Fruit fly (Drosophila melanogaster): ENCODE data around the gene Trmt112.

Trmt112 gene

dm6 chr3L:21251381-21251780 lies 34.7 kb upstream of the Trmt112 start (continued):
- TF ChIP-seq CG4820 (GFP tag; optimal IDR thresholded peaks at IDR 0.05) (peak; percentile 7), CG14441 (GFP tag; IDR thresholded peaks at IDR 0.05) (peak; percentile 64), twi (tag; optimal IDR thresholded peaks at IDR 0.05) (no peak), CG32767 (GFP tag; IDR thresholded peaks at IDR 0.05) (no peak), Dip2 (GFP tag; IDR thresholded peaks at IDR 0.05) (no peak), CG4328 (GFP tag; optimal IDR thresholded peaks at IDR 0.05) (no peak), Ptx1 (GFP tag; IDR thresholded peaks at IDR 0.05) (peak; percentile 50), Dek (tag; optimal IDR thresholded peaks at IDR 0.05) (no peak), CG1024 (GFP tag; IDR thresholded peaks at IDR 0.05) (no peak), cato (GFP tag; optimal IDR thresholded peaks at IDR 0.05; ENCODE audit: borderline replicate concordance) (no peak), tup (GFP tag; optimal IDR thresholded peaks at IDR 0.05) (no peak), HLH4C (GFP tag; IDR thresholded peaks at IDR 0.05; ENCODE audit: partially characterized antibody) (no peak), nerfin-1 (tag; optimal IDR thresholded peaks at IDR 0.05) (no peak), dpn (GFP tag; optimal IDR thresholded peaks at IDR 0.05) (no peak), danr (GFP tag; IDR thresholded peaks at IDR 0.05) (no peak), sim (GFP tag; IDR thresholded peaks at IDR 0.05) (no peak), run (tag; optimal IDR thresholded peaks at IDR 0.05) (no peak), Hr51 (GFP tag; optimal IDR thresholded peaks at IDR 0.05) (peak in 1 of 2 experiments; percentile 3), luna (GFP tag; optimal IDR thresholded peaks at IDR 0.05) (no peak), CG1792 (GFP tag; optimal IDR thresholded peaks at IDR 0.05) (no peak), CG4282 (GFP tag; optimal IDR thresholded peaks at IDR 0.05) (no peak), unpg (GFP tag; optimal IDR thresholded peaks at IDR 0.05) (no peak), Deaf1 (tag; optimal IDR thresholded peaks at IDR 0.05) (no peak), Eip74EF (GFP tag; optimal IDR thresholded peaks at IDR 0.05) (no peak), hth (optimal IDR thresholded peaks at IDR 0.05) (no peak), CG6175 (GFP tag; IDR thresholded peaks at IDR 0.05) (no peak; the same call in 2 of the 3 replicates), sima (GFP tag; optimal IDR thresholded peaks at IDR 0.05) (no peak), Gug (GFP tag; IDR thresholded peaks at IDR 0.05) (peak; percentile 44; the same call in 1 of the 4 replicates), HLHmδ (GFP tag; optimal IDR thresholded peaks at IDR 0.05) (no peak), org-1 (GFP tag; optimal IDR thresholded peaks at IDR 0.05) (no peak), YL-1 (GFP tag; optimal IDR thresholded peaks at IDR 0.05) (no peak), CG18011 (GFP tag; optimal IDR thresholded peaks at IDR 0.05) (no peak), kay (GFP tag; optimal IDR thresholded peaks at IDR 0.05) (no peak), rib (GFP tag; IDR thresholded peaks at IDR 0.05) (no peak), CG12236 (GFP tag; optimal IDR thresholded peaks at IDR 0.05) (no peak), sd (tag; optimal IDR thresholded peaks at IDR 0.05) (no peak), CG10431 (GFP tag; optimal IDR thresholded peaks at IDR 0.05) (no peak), hkb (optimal IDR thresholded peaks at IDR 0.05) (no peak), hkb (GFP tag; IDR thresholded peaks at IDR 0.05) (no peak), HmgD (GFP tag; optimal IDR thresholded peaks at IDR 0.05) (no peak), tio (GFP tag; optimal IDR thresholded peaks at IDR 0.05) (no peak), Mrtf (GFP tag; IDR thresholded peaks at IDR 0.05) (0 out of 3 replicates have a peak, but pooled peaks have one; percentile 49), CG4360 (GFP tag; IDR thresholded peaks at IDR 0.05) (no peak), ems (GFP tag; optimal IDR thresholded peaks at IDR 0.05) (no peak), croc (GFP tag; conservative IDR thresholded peaks at IDR 0.05) (no peak), H15 (GFP tag; IDR thresholded peaks at IDR 0.05) (no peak), fd3F (GFP tag; optimal IDR thresholded peaks at IDR 0.05) (no peak), Gsc (GFP tag; IDR thresholded peaks at IDR 0.05) (no peak), CG12071 (GFP tag; optimal IDR thresholded peaks at IDR 0.05) (no peak), Poxn (GFP tag; IDR thresholded peaks at IDR 0.05) (no peak), vfl (GFP tag; optimal IDR thresholded peaks at IDR 0.05) (no peak), ssp (GFP tag; IDR thresholded peaks at IDR 0.05) (0 out of 2 replicates have a peak, but pooled peaks have one; percentile 17), ATbp (GFP tag; optimal IDR thresholded peaks at IDR 0.05) (no peak)
